Worm (Caenorhabditis elegans) whole organism, L4/young adult: Measurements from ENCODE around the gene Y43F8B.22.

Experiments
- W03F9.2 ChIP-seq: fragments of 150-350 bp; optimal IDR thresholded peaks from 2 replicates; lab custom pipeline; 2014; ENCODE audit warnings: missing biosample characterization, missing genetic modification characterization
- dao-5 ChIP-seq: sonication (generic microtip); optimal IDR thresholded peaks from 2 replicates; lab custom pipeline; 2016; ENCODE audit warnings: missing genotype, missing genetic modification characterization, moderate library complexity, missing compliant biosample characterization
- him-1 ChIP-seq: sonication (generic microtip); optimal IDR thresholded peaks from 2 replicates; lab custom pipeline; 2016; ENCODE audit warnings: missing genotype, missing genetic modification reagents, missing genetic modification characterization, missing compliant biosample characterization

ce11 chrV:19520597-19521322, 38.1 kb downstream of the Y43F8B.22 start:
- no peak for TF ChIP-seq dao-5 (tag; lab: Kevin White, UChicago)
- TF ChIP-seq W03F9.2, result no peak
- TF ChIP-seq him-1 (tag; lab: Kevin White, UChicago), result no peak
